Fruit fly (Drosophila melanogaster) whole organism, pupa: ENCODE results near the gene Hers.

ENCODE experiments used
- CG34367 ChIP-seq: fragments of 200-800 bp; sonication (Bioruptor generic); optimal IDR thresholded peaks from 2 replicates; lab custom pipeline; 2018; ENCODE audit warnings: missing biosample characterization, mild to moderate bottlenecking, missing genetic modification characterization
- CG8301 ChIP-seq: fragments of 200-800 bp; sonication (Bioruptor generic); optimal IDR thresholded peaks from 2 replicates; lab custom pipeline; 2018; ENCODE audit warnings: missing biosample characterization, mild to moderate bottlenecking, missing genetic modification characterization
- fd96Ca ChIP-seq: fragments of 200-800 bp; sonication (Bioruptor generic); IDR thresholded peaks from 3 replicates; pipeline ENCODE4 v1.3.6; 2022; ENCODE audit warnings: missing biosample characterization, missing genetic modification characterization
- rn ChIP-seq: fragments of 200-800 bp; sonication (Bioruptor generic); IDR thresholded peaks from 2 replicates; pipeline ENCODE4 v1.3.6; 2022; ENCODE audit warnings: missing biosample characterization, missing genetic modification characterization

dm6 chrX:19897991-19898473 lies 32.1 kb downstream of the Hers start:
- TF ChIP-seq CG34367 (tag; lab: Kevin White, UChicago) (no peak), fd96Ca (GFP tag; lab: Robert Waterston, UW) (no peak), CG8301 (tag; lab: Kevin White, UChicago) (no peak), rn (GFP tag; lab: Robert Waterston, UW) (no peak)
